Fruit fly (Drosophila melanogaster): ENCODE data around the gene CG42834.

The CG42834 gene

DNA sequence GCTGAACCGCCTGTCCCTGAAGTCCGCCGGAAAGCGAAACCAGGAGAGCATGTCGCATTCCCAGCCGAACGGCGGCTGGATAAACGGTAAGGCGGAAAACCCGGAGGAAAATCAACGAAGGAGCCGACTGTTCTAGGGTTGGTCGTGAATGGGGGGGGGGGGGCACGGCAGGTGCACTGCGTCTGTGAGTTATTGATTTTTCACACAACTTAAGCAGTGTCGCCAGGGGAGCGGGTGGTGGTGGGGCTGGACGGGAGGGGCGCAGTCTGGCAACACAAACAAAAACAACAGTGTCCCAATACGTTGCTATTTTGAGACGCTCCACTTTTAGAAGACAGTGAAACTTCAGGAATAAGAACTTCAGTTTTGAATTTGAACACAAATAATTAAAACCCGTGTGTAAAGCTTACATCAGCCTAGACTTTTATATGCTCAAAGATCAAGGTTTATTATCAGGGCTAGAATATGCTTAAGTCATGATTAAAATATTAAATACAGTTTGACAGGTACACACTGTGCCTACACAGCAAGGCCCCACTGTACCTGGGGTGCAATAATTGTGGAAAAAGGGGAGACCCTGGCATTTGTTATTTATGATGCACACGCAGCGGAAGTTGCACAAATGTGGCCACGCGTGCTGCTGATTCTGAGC, 32.3 kb upstream of the CG42834 start (continued):
- TF ChIP-seq CG6854 (GFP tag; optimal IDR thresholded peaks at IDR 0.05) (no peak), corto (GFP tag; optimal IDR thresholded peaks at IDR 0.05) (no peak), CG1792 (GFP tag; optimal IDR thresholded peaks at IDR 0.05) (peak; percentile 20), pnt (GFP tag; optimal IDR thresholded peaks at IDR 0.05) (peak; percentile 32), CG12391 (tag; optimal IDR thresholded peaks at IDR 0.05) (peak; percentile 65), CG10959 (GFP tag; IDR thresholded peaks at IDR 0.05) (peak; percentile 37; the same call in 1 of the 2 replicates), oc (tag; optimal IDR thresholded peaks at IDR 0.05) (peak; percentile 39), Aef1 (GFP tag; IDR thresholded peaks at IDR 0.05) (peak; percentile 57; the same call in 2 of the 3 replicates), CG8765 (GFP tag; IDR thresholded peaks at IDR 0.05) (peak; percentile 43; the same call in 1 of the 2 replicates), CG3065 (GFP tag; optimal IDR thresholded peaks at IDR 0.05) (no peak), tin (GFP tag; optimal IDR thresholded peaks at IDR 0.05) (peak; percentile 69), ind (GFP tag; optimal IDR thresholded peaks at IDR 0.05) (peak; percentile 64), Tbp (GFP tag; optimal IDR thresholded peaks at IDR 0.05) (no peak), CG13894 (tag; optimal IDR thresholded peaks at IDR 0.05) (no peak), NK7.1 (GFP tag; optimal IDR thresholded peaks at IDR 0.05) (no peak), dysf (GFP tag; IDR thresholded peaks at IDR 0.05) (peak; percentile 65), CG5180 (GFP tag; optimal IDR thresholded peaks at IDR 0.05) (peak; percentile 24), GATAe (GFP tag; conservative IDR thresholded peaks at IDR 0.05) (no peak), grau (tag; optimal IDR thresholded peaks at IDR 0.05) (peak; percentile 95), Optix (GFP tag; IDR thresholded peaks at IDR 0.05) (peak; percentile 69; the same call in 2 of the 3 replicates), CG34376 (GFP tag; optimal IDR thresholded peaks at IDR 0.05) (no peak), dan (GFP tag; IDR thresholded peaks at IDR 0.05) (peak; percentile 20; the same call in 1 of the 2 replicates), CG11504 (tag; optimal IDR thresholded peaks at IDR 0.05) (peak; percentile 85), CG5245 (GFP tag; optimal IDR thresholded peaks at IDR 0.05) (peak; percentile 64), CG15601 (tag; optimal IDR thresholded peaks at IDR 0.05) (peak; percentile 59), ash1 (GFP tag; optimal IDR thresholded peaks at IDR 0.05) (no peak), MESR4 (GFP tag; optimal IDR thresholded peaks at IDR 0.05) (no peak), CG12071 (GFP tag; optimal IDR thresholded peaks at IDR 0.05) (peak; percentile 67), CG3847 (GFP tag; IDR thresholded peaks at IDR 0.05) (peak; percentile 14; the same call in 1 of the 2 replicates), cwo (GFP tag; optimal IDR thresholded peaks at IDR 0.05) (peak; percentile 30), kah (GFP tag; optimal IDR thresholded peaks at IDR 0.05) (peak; percentile 49), ab (GFP tag; optimal IDR thresholded peaks at IDR 0.05) (no peak), CG10267 (tag; optimal IDR thresholded peaks at IDR 0.05) (peak; percentile 34), unpg (GFP tag; optimal IDR thresholded peaks at IDR 0.05) (peak; percentile 82), HLHmδ (GFP tag; optimal IDR thresholded peaks at IDR 0.05) (no peak), CG3407 (GFP tag; optimal IDR thresholded peaks at IDR 0.05) (peak; percentile 66), dpn (GFP tag; optimal IDR thresholded peaks at IDR 0.05) (peak; percentile 6 to 64), CG2875 (GFP tag; optimal IDR thresholded peaks at IDR 0.05) (peak; percentile 71), pan (optimal IDR thresholded peaks at IDR 0.05) (no peak), pan (GFP tag; optimal IDR thresholded peaks at IDR 0.05 in 1 of 2, IDR thresholded peaks at IDR 0.05 in 1 of 2) (peak in 1 of 2 experiments; percentile 76), CG15269 (tag; optimal IDR thresholded peaks at IDR 0.05) (peak; percentile 64), D19A (tag; optimal IDR thresholded peaks at IDR 0.05) (peak; percentile 68), CG17385 (GFP tag; optimal IDR thresholded peaks at IDR 0.05) (peak; percentile 64), Nf-YA (GFP tag; IDR thresholded peaks at IDR 0.05) (peak; percentile 57; the same call in 1 of the 2 replicates), kay (GFP tag; optimal IDR thresholded peaks at IDR 0.05) (no peak), az2 (GFP tag; optimal IDR thresholded peaks at IDR 0.05) (peak; percentile 67), CG3726 (GFP tag; IDR thresholded peaks at IDR 0.05) (no peak), psq (GFP tag; optimal IDR thresholded peaks at IDR 0.05) (no peak), BtbVII (GFP tag; optimal IDR thresholded peaks at IDR 0.05) (peak; percentile 42), tup (GFP tag; optimal IDR thresholded peaks at IDR 0.05) (no peak)
